Worm (Caenorhabditis elegans): ENCODE data around the gene M163.22.
A peak's percentile ranks its signal among the peaks of the same experiment; 100 is the strongest.

M163.22 gene

ce11 chrX:14502116-14502587 is 36.5 kb downstream of the M163.22 start (continued):
- TF ChIP-seq nfyb-1 (GFP tag; IDR thresholded peaks at IDR 0.05) (0 out of 2 replicates have a peak, but pooled peaks have one; percentile 28), pha-4 (tag; optimal IDR thresholded peaks at IDR 0.05) (peak; percentile 33), madf-6 (GFP tag; IDR thresholded peaks at IDR 0.05) (no peak), die-1 (tag; optimal IDR thresholded peaks at IDR 0.05) (no peak), efl-1 (GFP tag; optimal IDR thresholded peaks at IDR 0.05) (no peak), F10E7.11 (tag; optimal IDR thresholded peaks at IDR 0.05) (no peak), sptf-2 (GFP tag; optimal IDR thresholded peaks at IDR 0.05) (no peak), Y53F4B.3 (GFP tag; IDR thresholded peaks at IDR 0.05) (no peak), tlf-1 (GFP tag; optimal IDR thresholded peaks at IDR 0.05) (peak; percentile 77), egl-44 (GFP tag; IDR thresholded peaks at IDR 0.05) (0 out of 2 replicates have a peak, but pooled peaks have one; percentile 43), zim-3 (tag; optimal IDR thresholded peaks at IDR 0.05) (peak; percentile 3), cebp-2 (GFP tag; IDR thresholded peaks at IDR 0.05) (no peak), sdz-38 (tag; optimal IDR thresholded peaks at IDR 0.05) (no peak), Y79H2A.3 (GFP tag; conservative IDR thresholded peaks at IDR 0.05) (no peak), tbx-9 (tag; optimal IDR thresholded peaks at IDR 0.05; ENCODE audit: borderline replicate concordance) (no peak), Y53G8AR.9 (GFP tag; conservative IDR thresholded peaks at IDR 0.05) (no peak), nfya-1 (tag; optimal IDR thresholded peaks at IDR 0.05; ENCODE audit: borderline replicate concordance, insufficient read depth) (no peak), sea-2 (GFP tag; IDR thresholded peaks at IDR 0.05) (no peak), F37B4.10 (GFP tag; IDR thresholded peaks at IDR 0.05) (no peak), snpc-4 (GFP tag; optimal IDR thresholded peaks at IDR 0.05) (no peak), snpc-4 (tag; optimal IDR thresholded peaks at IDR 0.05) (peak in 2 of 4 experiments; percentile 1 to 40), rec-8 (tag; optimal IDR thresholded peaks at IDR 0.05) (no peak), aptf-3 (GFP tag; IDR thresholded peaks at IDR 0.05) (no peak), attf-5 (GFP tag; optimal IDR thresholded peaks at IDR 0.05) (peak; percentile 75), ZK185.1 (tag; optimal IDR thresholded peaks at IDR 0.05; ENCODE audit: poor library complexity, severe bottlenecking) (no peak), let-526 (GFP tag; IDR thresholded peaks at IDR 0.05) (peak; percentile 74; the same call in 1 of the 2 replicates), ztf-28 (GFP tag; IDR thresholded peaks at IDR 0.05) (no peak), lin-35 (GFP tag; optimal IDR thresholded peaks at IDR 0.05) (peak in 1 of 3 experiments; percentile 28), ceh-40 (GFP tag; IDR thresholded peaks at IDR 0.05) (no peak), K11D2.4 (GFP tag; IDR thresholded peaks at IDR 0.05) (peak; percentile 83), C06A6.2 (GFP tag; conservative IDR thresholded peaks at IDR 0.05) (peak; percentile 74), lag-1 (GFP tag; IDR thresholded peaks at IDR 0.05) (no peak), gei-17 (GFP tag; optimal IDR thresholded peaks at IDR 0.05) (no peak), athp-1 (tag; optimal IDR thresholded peaks at IDR 0.05) (no peak), lin-40 (tag; optimal IDR thresholded peaks at IDR 0.05) (peak; percentile 77), F22D6.2 (tag; optimal IDR thresholded peaks at IDR 0.05) (peak; percentile 44), lsy-27 (tag; optimal IDR thresholded peaks at IDR 0.05; ENCODE audit: borderline replicate concordance, insufficient read depth) (no peak), K12H6.12 (tag; optimal IDR thresholded peaks at IDR 0.05) (peak; percentile 41), ztf-22 (GFP tag; optimal IDR thresholded peaks at IDR 0.05) (peak; percentile 91), cebp-1 (GFP tag; IDR thresholded peaks at IDR 0.05) (peak; percentile 37; the same call in 1 of the 2 replicates), cebp-1 (tag; optimal IDR thresholded peaks at IDR 0.05) (peak; percentile 88), lin-54 (GFP tag; optimal IDR thresholded peaks at IDR 0.05) (peak; percentile 12), unc-62 (GFP tag; optimal IDR thresholded peaks at IDR 0.05) (peak; percentile 97), pbrm-1 (GFP tag; IDR thresholded peaks at IDR 0.05) (no peak)

Measured in whole organism, young adult.